Worm (Caenorhabditis elegans): Measurements from ENCODE around the gene C17G10.6.
A peak's percentile ranks its signal among the peaks of the same experiment; 100 is the strongest.

DNA sequence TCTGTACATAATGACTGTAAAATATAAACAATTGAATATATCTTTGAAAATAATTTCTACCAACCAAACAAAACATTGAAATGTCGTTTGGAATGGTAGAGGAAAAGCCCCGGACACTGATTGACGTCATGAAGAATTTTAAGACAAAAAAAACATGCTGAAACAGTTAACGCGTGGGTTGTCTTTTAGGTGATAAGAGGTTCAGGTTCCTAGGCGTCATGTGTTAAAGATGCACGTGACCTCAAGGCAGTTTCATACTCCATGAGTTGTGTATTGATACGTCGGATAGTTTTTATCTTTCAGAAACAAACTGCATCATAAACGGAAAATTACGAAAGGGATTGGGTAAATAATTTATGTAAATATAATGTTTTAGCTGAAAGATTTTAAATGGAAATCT lies 46.0 kb downstream of the C17G10.6 start:
- TF ChIP-seq unc-62 (GFP tag; optimal IDR thresholded peaks at IDR 0.05) (no peak), nhr-77 (tag; optimal IDR thresholded peaks at IDR 0.05) (no peak), swsn-7 (tag; optimal IDR thresholded peaks at IDR 0.05) (no peak), rnt-1 (tag; optimal IDR thresholded peaks at IDR 0.05) (no peak), lin-35 (GFP tag; optimal IDR thresholded peaks at IDR 0.05) (peak in 1 of 2 experiments; percentile 57), elt-2 (tag; optimal IDR thresholded peaks at IDR 0.05) (peak; percentile 99), lin-14 (GFP tag; optimal IDR thresholded peaks at IDR 0.05) (no peak), ama-1 (optimal IDR thresholded peaks at IDR 0.05) (no peak), snpc-4 (tag; optimal IDR thresholded peaks at IDR 0.05) (no peak), egl-27 (tag; optimal IDR thresholded peaks at IDR 0.05) (no peak), lin-15B (tag; optimal IDR thresholded peaks at IDR 0.05) (no peak), lsy-2 (tag; optimal IDR thresholded peaks at IDR 0.05) (no peak), zip-4 (GFP tag; optimal IDR thresholded peaks at IDR 0.05) (no peak)
